Fruit fly (Drosophila melanogaster) whole organism, adult: Measurements from ENCODE around the gene CG7248.

Experiments used
- CG11617 ChIP-seq: fragments of 200-800 bp; sonication (Bioruptor generic); optimal IDR thresholded peaks from 2 replicates; lab custom pipeline; 2017; ENCODE audit warnings: mild to moderate bottlenecking, missing biosample characterization, missing genetic modification reagents, missing genetic modification characterization
- CG7045 ChIP-seq: fragments of 200-800 bp; sonication (Bioruptor generic); optimal IDR thresholded peaks from 2 replicates; lab custom pipeline; 2017; ENCODE audit warnings: missing biosample characterization, mild to moderate bottlenecking, missing genetic modification characterization

DNA sequence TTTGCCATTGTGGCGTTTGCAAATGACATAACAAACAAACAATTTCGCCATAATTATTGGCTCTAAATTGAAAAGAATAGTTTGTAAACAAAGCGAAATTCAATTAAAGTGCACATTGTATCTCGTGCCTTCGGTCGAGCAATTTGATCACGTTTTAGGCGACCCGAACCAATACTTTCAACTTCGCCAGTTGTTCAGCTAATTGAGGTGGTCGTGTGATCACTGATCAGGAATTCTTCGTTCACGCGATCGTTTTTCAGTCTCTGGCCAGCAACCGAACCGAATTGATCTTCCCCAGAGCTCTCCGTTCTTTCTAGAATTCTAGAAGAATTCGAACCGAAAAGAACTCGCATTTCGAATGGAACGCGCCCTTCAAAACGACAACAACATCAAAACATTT lies 50.3 kb downstream of the CG7248 start:
- TF ChIP-seq CG7045 (GFP tag; lab: Kevin White, UChicago) (no peak), CG11617 (GFP tag; lab: Kevin White, UChicago) (no peak)
